Fruit fly (Drosophila melanogaster) whole organism, embryonic: ENCODE results near the gene Cdk1.

Experiments used
- Ada2b ChIP-seq: fragments of 200-800 bp; sonication (Bioruptor generic); IDR thresholded peaks from 2 replicates; pipeline ENCODE4 v1.3.6; 2022; ENCODE audit warnings: missing biosample characterization, missing genetic modification characterization
- Bdp1 ChIP-seq: fragments of 200-800 bp; sonication (Bioruptor generic); optimal IDR thresholded peaks from 3 replicates; lab custom pipeline; 2016; ENCODE audit warnings: missing biosample characterization, missing genetic modification characterization
- CG10565 ChIP-seq: fragments of 200-800 bp; sonication (Bioruptor generic); optimal IDR thresholded peaks from 3 replicates; lab custom pipeline; 2016; ENCODE audit warnings: missing biosample characterization, mild to moderate bottlenecking, missing genetic modification characterization
- CG11247 ChIP-seq: fragments of 200-800 bp; sonication (Bioruptor generic); IDR thresholded peaks from 2 replicates; pipeline ENCODE4 v1.3.6; 2022; ENCODE audit warnings: missing biosample characterization, missing genetic modification characterization
- CG11398 ChIP-seq: fragments of 200-800 bp; sonication (Bioruptor generic); optimal IDR thresholded peaks from 2 replicates; lab custom pipeline; 2016; ENCODE audit warnings: missing biosample characterization, missing genetic modification characterization
- CG11456 ChIP-seq: fragments of 200-800 bp; sonication (Bioruptor generic); IDR thresholded peaks from 3 replicates; pipeline ENCODE4 v1.3.6; 2022; ENCODE audit warnings: missing biosample characterization, missing genetic modification characterization
- CG14710 ChIP-seq: fragments of 200-800 bp; sonication (Bioruptor generic); optimal IDR thresholded peaks from 3 replicates; lab custom pipeline; 2019; ENCODE audit warnings: missing biosample characterization, mild to moderate bottlenecking, missing genetic modification characterization, moderate library complexity
- CG15601 ChIP-seq: fragments of 200-800 bp; sonication (Bioruptor generic); optimal IDR thresholded peaks from 3 replicates; lab custom pipeline; 2019; ENCODE audit warnings: missing biosample characterization, mild to moderate bottlenecking, missing genetic modification characterization, moderate library complexity
- CG1603 ChIP-seq: fragments of 200-800 bp; sonication (Bioruptor generic); optimal IDR thresholded peaks from 2 replicates; lab custom pipeline; 2019; ENCODE audit warnings: missing biosample characterization, mild to moderate bottlenecking, missing genetic modification characterization, moderate library complexity
- CG16813 ChIP-seq: fragments of 200-800 bp; sonication (Bioruptor generic); IDR thresholded peaks from 3 replicates; pipeline ENCODE4 v1.3.6; 2022; ENCODE audit warnings: missing biosample characterization, missing genetic modification characterization; ENCODE audit not compliant: partially characterized antibody
- CG17829 ChIP-seq: fragments of 200-800 bp; optimal IDR thresholded peaks from 2 replicates; lab custom pipeline; 2019; ENCODE audit warnings: missing biosample characterization, mild to moderate bottlenecking, missing genetic modification characterization, moderate library complexity
- CG18764 ChIP-seq: fragments of 200-800 bp; sonication (Bioruptor generic); optimal IDR thresholded peaks from 3 replicates; lab custom pipeline; 2016; ENCODE audit warnings: missing biosample characterization, missing genetic modification characterization
- CG2199 ChIP-seq: fragments of 200-800 bp; sonication (Bioruptor generic); IDR thresholded peaks from 3 replicates; pipeline ENCODE4 v1.3.6; 2022; ENCODE audit warnings: missing biosample characterization, missing genetic modification characterization
- CG3065 ChIP-seq: fragments of 200-800 bp; sonication (Bioruptor generic); optimal IDR thresholded peaks from 2 replicates; lab custom pipeline; 2016; ENCODE audit warnings: missing biosample characterization, missing genetic modification characterization
- CG32772 ChIP-seq: fragments of 200-800 bp; sonication (Bioruptor generic); IDR thresholded peaks from 2 replicates; pipeline ENCODE4 v1.3.6; 2022; ENCODE audit warnings: missing biosample characterization, missing genetic modification characterization
- CG5180 ChIP-seq: fragments of 200-800 bp; sonication (Bioruptor generic); optimal IDR thresholded peaks from 3 replicates; lab custom pipeline; 2017; ENCODE audit warnings: missing biosample characterization, missing genetic modification characterization, mild to moderate bottlenecking, moderate library complexity, missing genetic modification reagents
- CG5245 ChIP-seq: fragments of 200-800 bp; sonication (Bioruptor generic); optimal IDR thresholded peaks from 3 replicates; lab custom pipeline; 2016; ENCODE audit warnings: missing biosample characterization, missing genetic modification characterization
- CG6765 ChIP-seq: fragments of 200-800 bp; sonication (Bioruptor generic); optimal IDR thresholded peaks from 3 replicates; lab custom pipeline; 2017; ENCODE audit warnings: missing biosample characterization, mild to moderate bottlenecking, missing genetic modification characterization
- CG7271 ChIP-seq: fragments of 200-800 bp; sonication (Bioruptor generic); optimal IDR thresholded peaks from 2 replicates; lab custom pipeline; 2018; ENCODE audit warnings: missing biosample characterization, mild to moderate bottlenecking, missing genetic modification characterization, moderate library complexity
- CG7357 ChIP-seq: fragments of 200-800 bp; sonication (Bioruptor generic); IDR thresholded peaks from 3 replicates; pipeline ENCODE4 v1.3.6; 2022; ENCODE audit warnings: missing biosample characterization, missing genetic modification characterization
- CG8944 ChIP-seq: fragments of 200-800 bp; sonication (Bioruptor generic); optimal IDR thresholded peaks from 3 replicates; lab custom pipeline; 2016; ENCODE audit warnings: missing biosample characterization, missing genetic modification characterization
- Camta ChIP-seq: fragments of 200-800 bp; sonication (Bioruptor generic); optimal IDR thresholded peaks from 2 replicates; lab custom pipeline; 2016; ENCODE audit warnings: missing biosample characterization, missing genetic modification characterization
- Dad ChIP-seq: fragments of 200-800 bp; sonication (Bioruptor generic); optimal IDR thresholded peaks from 3 replicates; lab custom pipeline; 2016; ENCODE audit warnings: missing biosample characterization, missing genetic modification characterization
- Dip3 ChIP-seq: fragments of 200-800 bp; sonication (Bioruptor generic); optimal IDR thresholded peaks from 3 replicates; lab custom pipeline; 2016; ENCODE audit warnings: missing biosample characterization, missing genetic modification characterization
- Fer3 ChIP-seq: fragments of 200-800 bp; sonication (Bioruptor generic); optimal IDR thresholded peaks from 2 replicates; lab custom pipeline; 2018; ENCODE audit warnings: missing biosample characterization, mild to moderate bottlenecking, missing genetic modification characterization, moderate library complexity
- HmgZ ChIP-seq: fragments of 200-800 bp; sonication (Bioruptor generic); optimal IDR thresholded peaks from 2 replicates; lab custom pipeline; 2018; ENCODE audit warnings: missing biosample characterization, mild to moderate bottlenecking, missing genetic modification characterization
- Hr51 ChIP-seq, 2 experiments: fragments of 200-800 bp; sonication (Bioruptor generic); optimal IDR thresholded peaks; 2 replicates in 1 of 2; 3 replicates in 1 of 2; lab custom pipeline; 2016 to 2018; ENCODE audit warnings: missing biosample characterization in 2 of 2, missing genetic modification characterization in 2 of 2, mild to moderate bottlenecking in 1 of 2, moderate library complexity in 1 of 2
- Med ChIP-seq: fragments of 200-800 bp; sonication (Bioruptor generic); peaks from one replicate; lab custom pipeline; 2016; ENCODE audit warnings: missing biosample characterization, missing genetic modification characterization, mild to moderate bottlenecking, inconsistent platforms, moderate library complexity
- Mes4 ChIP-seq: fragments of 200-800 bp; sonication (Bioruptor generic); optimal IDR thresholded peaks from 2 replicates; lab custom pipeline; 2016; ENCODE audit warnings: missing biosample characterization, missing genetic modification characterization
- Opbp ChIP-seq: fragments of 200-800 bp; sonication (Bioruptor generic); IDR thresholded peaks from 3 replicates; pipeline ENCODE4 v1.3.6; 2022; ENCODE audit warnings: missing biosample characterization, missing genetic modification characterization; ENCODE audit not compliant: partially characterized antibody
- Sin3A ChIP-seq: fragments of >200 bp; optimal IDR thresholded peaks from 2 replicates; lab custom pipeline; 2018
- Trl ChIP-seq, 3 experiments: fragments of >200 bp in 2 of 3; fragments of 200-800 bp in 1 of 3; sonication (Bioruptor generic) in 1 of 3; optimal IDR thresholded peaks; 2 replicates in 1 of 3; 3 replicates in 2 of 3; lab custom pipeline; 2016 to 2017; ENCODE audit warnings: missing biosample characterization in 1 of 3, missing genetic modification characterization in 1 of 3
- bigmax ChIP-seq: fragments of 200-800 bp; sonication (Bioruptor generic); optimal IDR thresholded peaks from 2 replicates; lab custom pipeline; 2018; ENCODE audit warnings: missing biosample characterization, mild to moderate bottlenecking, missing genetic modification characterization
- crc ChIP-seq: fragments of 200-800 bp; sonication (Bioruptor generic); optimal IDR thresholded peaks from 2 replicates; lab custom pipeline; 2016; ENCODE audit warnings: missing biosample characterization, missing genetic modification characterization
- dmrt11E ChIP-seq: fragments of 200-800 bp; sonication (Bioruptor generic); optimal IDR thresholded peaks from 3 replicates; lab custom pipeline; 2018; ENCODE audit warnings: missing biosample characterization, mild to moderate bottlenecking, missing genetic modification characterization, moderate library complexity
- exex ChIP-seq: fragments of 200-800 bp; sonication (Bioruptor generic); optimal IDR thresholded peaks from 4 replicates; lab custom pipeline; 2018; ENCODE audit warnings: missing biosample characterization, mild to moderate bottlenecking, missing genetic modification characterization, moderate library complexity
- fd102C ChIP-seq: fragments of 200-800 bp; sonication (Bioruptor generic); optimal IDR thresholded peaks from 2 replicates; lab custom pipeline; 2018; ENCODE audit warnings: missing biosample characterization, mild to moderate bottlenecking, missing genetic modification characterization, moderate library complexity
- fd96Cb ChIP-seq: fragments of 200-800 bp; sonication (Bioruptor generic); optimal IDR thresholded peaks from 2 replicates; lab custom pipeline; 2018; ENCODE audit warnings: missing biosample characterization, mild to moderate bottlenecking, missing genetic modification characterization, moderate library complexity
- her ChIP-seq: fragments of 200-800 bp; sonication (Bioruptor generic); optimal IDR thresholded peaks from 2 replicates; lab custom pipeline; 2016; ENCODE audit warnings: missing biosample characterization, missing genetic modification characterization
- jigr1 ChIP-seq: fragments of 200-800 bp; sonication (Bioruptor generic); IDR thresholded peaks from 3 replicates; pipeline ENCODE4 v1.3.6; 2022; ENCODE audit warnings: missing biosample characterization, missing genetic modification characterization
- lab ChIP-seq: fragments of 200-800 bp; sonication (Bioruptor generic); optimal IDR thresholded peaks from 3 replicates; lab custom pipeline; 2017; ENCODE audit warnings: missing biosample characterization, missing genetic modification characterization, mild to moderate bottlenecking, moderate library complexity, missing genetic modification reagents
- mirr ChIP-seq: fragments of 200-800 bp; sonication (Bioruptor generic); optimal IDR thresholded peaks from 3 replicates; lab custom pipeline; 2018; ENCODE audit warnings: missing biosample characterization, mild to moderate bottlenecking, missing genetic modification characterization
- nmo ChIP-seq: fragments of 200-800 bp; sonication (Bioruptor generic); optimal IDR thresholded peaks from 2 replicates; lab custom pipeline; 2018; ENCODE audit warnings: missing biosample characterization, mild to moderate bottlenecking, missing genetic modification characterization, moderate library complexity
- oc ChIP-seq: fragments of 200-800 bp; sonication (Bioruptor generic); optimal IDR thresholded peaks from 2 replicates; lab custom pipeline; 2018; ENCODE audit warnings: missing biosample characterization, mild to moderate bottlenecking, missing genetic modification characterization, moderate library complexity
- scrt ChIP-seq: fragments of 200-800 bp; sonication (Bioruptor generic); optimal IDR thresholded peaks from 2 replicates; lab custom pipeline; 2018; ENCODE audit warnings: missing biosample characterization, mild to moderate bottlenecking, missing genetic modification characterization, moderate library complexity
- sd ChIP-seq: fragments of 200-800 bp; sonication (Bioruptor generic); optimal IDR thresholded peaks from 3 replicates; lab custom pipeline; 2018; ENCODE audit warnings: missing biosample characterization, mild to moderate bottlenecking, missing genetic modification characterization, moderate library complexity
- ssp ChIP-seq: fragments of 200-800 bp; sonication (Bioruptor generic); IDR thresholded peaks from 2 replicates; pipeline ENCODE4 v1.3.6; 2022; ENCODE audit warnings: missing biosample characterization, missing genetic modification characterization
- twi ChIP-seq: fragments of 200-800 bp; optimal IDR thresholded peaks from 2 replicates; lab custom pipeline; 2019; ENCODE audit warnings: missing biosample characterization, mild to moderate bottlenecking, missing genetic modification characterization, moderate library complexity
- vnd ChIP-seq: fragments of 200-800 bp; sonication (Bioruptor generic); IDR thresholded peaks from 3 replicates; pipeline ENCODE4 v1.3.6; 2022; ENCODE audit warnings: missing biosample characterization, missing genetic modification characterization; ENCODE audit not compliant: partially characterized antibody
- zen ChIP-seq: fragments of 200-800 bp; sonication (Bioruptor generic); optimal IDR thresholded peaks from 3 replicates; lab custom pipeline; 2018; ENCODE audit warnings: missing biosample characterization, mild to moderate bottlenecking, missing genetic modification characterization, moderate library complexity

Gene Cdk1

DNA sequence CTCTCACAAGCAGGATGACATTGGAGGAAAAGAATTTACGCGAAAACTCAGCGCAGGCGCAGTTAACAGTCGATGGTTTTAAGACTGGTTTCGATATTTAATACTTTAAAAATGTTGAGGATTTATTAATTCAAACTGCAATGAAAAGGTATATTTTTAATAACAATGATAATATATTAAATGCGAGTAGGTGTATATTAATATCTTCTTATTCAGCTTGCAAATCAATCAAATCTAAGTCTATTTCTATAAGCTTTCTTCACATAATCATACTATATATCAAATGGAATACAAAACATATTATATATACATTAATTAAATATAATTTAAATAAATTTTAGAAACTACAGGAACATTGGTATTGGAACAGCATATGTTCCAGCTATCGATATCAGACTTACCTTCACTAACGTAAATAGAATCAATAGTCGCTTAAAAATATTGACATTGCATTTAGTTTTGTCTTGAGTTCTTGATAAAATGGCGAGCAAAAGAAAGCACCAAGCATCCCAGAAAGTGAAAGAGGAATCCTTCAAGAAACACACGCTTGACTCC lies 49.6 kb upstream of the Cdk1 start, which contains the start of the genes TBC1D16 and holn1 (continued):
- TF ChIP-seq CG2199 (GFP tag; lab: Robert Waterston, UW) (no peak), CG16813 (GFP tag; lab: Robert Waterston, UW) (0 out of 3 replicates have a peak, but pooled peaks have one; percentile 13), CG5180 (GFP tag; lab: Kevin White, UChicago) (no peak), Bdp1 (no peak), fd102C (no peak), Dip3 (GFP tag; lab: Kevin White, UChicago) (no peak), Med (GFP tag; lab: Kevin White, UChicago) (no peak), Dad (GFP tag; lab: Kevin White, UChicago) (no peak), CG7271 (tag; lab: Kevin White, UChicago) (no peak), her (no peak), lab (GFP tag; lab: Kevin White, UChicago) (no peak), CG1603 (tag; lab: Kevin White, UChicago) (peak; percentile 8), CG6765 (GFP tag; lab: Kevin White, UChicago) (no peak), CG7357 (GFP tag; lab: Robert Waterston, UW) (no peak), fd96Cb (tag; lab: Kevin White, UChicago) (no peak), sd (tag; lab: Kevin White, UChicago) (no peak), twi (no peak), bigmax (GFP tag; lab: Kevin White, UChicago) (no peak), zen (tag; lab: Kevin White, UChicago) (peak; percentile 1), dmrt11E (tag; lab: Kevin White, UChicago) (no peak), vnd (GFP tag; lab: Robert Waterston, UW) (no peak), CG15601 (tag; lab: Kevin White, UChicago) (no peak), CG8944 (GFP tag; lab: Kevin White, UChicago) (no peak), Camta (GFP tag; lab: Kevin White, UChicago) (no peak), Mes4 (no peak), CG5245 (GFP tag; lab: Kevin White, UChicago) (no peak), crc (GFP tag; lab: Kevin White, UChicago) (no peak), scrt (GFP tag; lab: Kevin White, UChicago) (no peak), CG11456 (GFP tag; lab: Robert Waterston, UW) (no peak), Sin3A (no peak), CG18764 (GFP tag; lab: Kevin White, UChicago) (no peak), exex (tag; lab: Kevin White, UChicago) (no peak), CG10565 (GFP tag; lab: Kevin White, UChicago) (no peak), CG11398 (GFP tag; lab: Kevin White, UChicago) (no peak), HmgZ (no peak), mirr (GFP tag; lab: Kevin White, UChicago) (no peak), jigr1 (GFP tag; lab: Robert Waterston, UW) (no peak), Trl (optimal IDR thresholded peaks at IDR 0.05; lab: Kevin White, UChicago) (no peak), Trl (GFP tag; optimal IDR thresholded peaks at IDR 0.05; lab: Kevin White, UChicago) (no peak), Hr51 (GFP tag; optimal IDR thresholded peaks at IDR 0.05; lab: Kevin White, UChicago) (no peak), oc (tag; lab: Kevin White, UChicago) (no peak), CG3065 (GFP tag; lab: Kevin White, UChicago) (no peak), CG17829 (tag; lab: Kevin White, UChicago) (peak; percentile 12), CG14710 (tag; lab: Kevin White, UChicago) (peak; percentile 37), Ada2b (no peak), ssp (GFP tag; lab: Robert Waterston, UW) (no peak), CG11247 (GFP tag; lab: Robert Waterston, UW) (no peak), CG32772 (no peak), Opbp (GFP tag; lab: Robert Waterston, UW) (no peak), Fer3 (tag; lab: Kevin White, UChicago) (no peak), nmo (GFP tag; lab: Kevin White, UChicago) (peak; percentile 15)
